2 worm cellular contexts compared by ENCODE assay signal in genomic region chrIV:10421256-10421655, ce11.
TF ChIP-seq lines count a peak whose summit lies in the region.

No protein-coding gene starts in this region.

TF ChIP-seq in whole organism, L1 larva, 84 proteins besides CTCF, POLR2A, EP300 and RAD21 (continued from another document):
- TF ChIP-seq lin-35 (GFP tag; optimal IDR thresholded peaks at IDR 0.05; lab: Kevin White, UChicago) (no peak), efl-3 (GFP tag; optimal IDR thresholded peaks at IDR 0.05; lab: Kevin White, UChicago) (no peak), blmp-1 (tag; optimal IDR thresholded peaks at IDR 0.05; lab: Kevin White, UChicago) (peak; percentile 61), snu-23 (GFP tag; optimal IDR thresholded peaks at IDR 0.05; lab: Kevin White, UChicago) (peak; percentile 28), nhr-76 (tag; optimal IDR thresholded peaks at IDR 0.05; lab: Kevin White, UChicago) (no peak), nhr-85 (tag; lab: Kevin White, UChicago) (peak; percentile 36), nhr-47 (tag; optimal IDR thresholded peaks at IDR 0.05; lab: Kevin White, UChicago) (no peak), ztf-4 (tag; optimal IDR thresholded peaks at IDR 0.05; lab: Kevin White, UChicago) (no peak), ceh-63 (GFP tag; optimal IDR thresholded peaks at IDR 0.05; lab: Kevin White, UChicago) (no peak), aly-2 (tag; optimal IDR thresholded peaks at IDR 0.05; lab: Kevin White, UChicago) (no peak), rnt-1 (tag; optimal IDR thresholded peaks at IDR 0.05; lab: Kevin White, UChicago) (peak; percentile 15), hpl-2 (GFP tag; optimal IDR thresholded peaks at IDR 0.05; lab: Kevin White, UChicago) (no peak), mab-9 (GFP tag; IDR thresholded peaks at IDR 0.05; lab: Robert Waterston, UW) (no peak)
TF ChIP-seq in whole organism, L1 larva: peak in this region for 5.

TF ChIP-seq in whole organism, L4 larva, 104 proteins besides CTCF, POLR2A, EP300 and RAD21 (continued from another document):
- no peak for TF ChIP-seq spr-1 (tag; optimal IDR thresholded peaks at IDR 0.05; lab: Kevin White, UChicago)
- TF ChIP-seq hlh-30 (tag; optimal IDR thresholded peaks at IDR 0.05; lab: Kevin White, UChicago; ENCODE audit: insufficient read depth) = peak; percentile 17
- no peak for TF ChIP-seq zfp-3 (GFP tag; conservative IDR thresholded peaks at IDR 0.05; lab: Robert Waterston, UW)
- TF ChIP-seq F49E8.2 (tag; optimal IDR thresholded peaks at IDR 0.05; lab: Kevin White, UChicago; ENCODE audit: borderline replicate concordance) = no peak
- no peak for TF ChIP-seq Y5F2A.4 (GFP tag; optimal IDR thresholded peaks at IDR 0.05; lab: Kevin White, UChicago)
- TF ChIP-seq dve-1 (tag; optimal IDR thresholded peaks at IDR 0.05; lab: Kevin White, UChicago; ENCODE audit: insufficient read depth) = peak; percentile 10
- TF ChIP-seq nhr-102 (tag; optimal IDR thresholded peaks at IDR 0.05; lab: Kevin White, UChicago) = no peak
- no peak for TF ChIP-seq aly-2 (tag; optimal IDR thresholded peaks at IDR 0.05; lab: Kevin White, UChicago)
- TF ChIP-seq hlh-11 (tag; optimal IDR thresholded peaks at IDR 0.05; lab: Kevin White, UChicago) = no peak
- TF ChIP-seq ceh-28 (tag; optimal IDR thresholded peaks at IDR 0.05; lab: Kevin White, UChicago) = no peak
- no peak for TF ChIP-seq lin-15B (tag; optimal IDR thresholded peaks at IDR 0.05; lab: Kevin White, UChicago)
- TF ChIP-seq set-16 (GFP tag; IDR thresholded peaks at IDR 0.05; lab: Robert Waterston, UW) = no peak
- no peak for TF ChIP-seq arid-1 (GFP tag; conservative IDR thresholded peaks at IDR 0.05; lab: Robert Waterston, UW)
- no peak for TF ChIP-seq daf-12 (tag; optimal IDR thresholded peaks at IDR 0.05; lab: Kevin White, UChicago)
- no peak for TF ChIP-seq nhr-11 (tag; optimal IDR thresholded peaks at IDR 0.05; lab: Kevin White, UChicago)
- TF ChIP-seq sdz-12 (GFP tag; optimal IDR thresholded peaks at IDR 0.05; lab: Kevin White, UChicago) = no peak
- TF ChIP-seq mxl-3 (GFP tag; optimal IDR thresholded peaks at IDR 0.05; lab: Kevin White, UChicago) = peak; percentile 70
- TF ChIP-seq unc-62 (GFP tag; optimal IDR thresholded peaks at IDR 0.05 in 1 of 2; lab: Kevin White, UChicago) = no peak
- TF ChIP-seq unc-62 (tag; optimal IDR thresholded peaks at IDR 0.05; lab: Kevin White, UChicago) = no peak
